Fruit fly (Drosophila melanogaster): Measurements from ENCODE around the gene erm.
A peak's percentile ranks its signal among the peaks of the same experiment; 100 is the strongest.

erm gene

DNA sequence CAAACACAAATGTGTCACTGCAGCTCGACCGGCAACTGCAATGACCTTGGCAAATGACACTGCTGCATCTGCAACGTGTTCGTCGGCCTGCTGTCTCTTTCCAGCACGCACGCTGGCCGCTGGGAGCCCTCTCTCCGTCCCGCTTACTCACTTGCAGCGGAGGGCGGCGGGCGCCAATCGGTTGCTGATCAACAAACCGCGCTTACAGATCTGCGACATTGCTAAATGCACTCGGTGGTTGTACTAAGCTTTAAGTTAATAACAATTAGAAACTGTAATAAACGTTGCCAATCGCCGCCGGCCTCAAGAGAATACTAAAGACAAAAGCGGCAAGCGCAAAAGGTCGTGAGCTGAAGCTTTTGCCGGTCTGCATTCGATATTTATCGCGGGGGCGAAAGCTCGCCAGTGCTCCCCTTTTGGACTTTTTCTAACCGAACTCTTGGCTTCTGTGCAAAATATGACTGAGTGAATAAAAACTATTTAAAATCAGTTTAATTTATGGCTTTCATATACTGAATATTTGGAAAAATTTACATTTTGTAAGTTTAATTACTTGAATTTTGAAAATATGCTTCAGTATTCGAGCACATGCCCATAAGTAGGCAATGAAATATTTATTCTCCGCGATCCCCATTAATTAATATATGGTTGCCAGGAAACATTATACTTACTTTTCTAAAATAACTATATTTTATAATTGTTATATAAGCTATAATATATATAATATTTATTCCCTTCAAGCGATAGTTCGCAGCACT is 17.5 kb upstream of the erm start, which contains the start of gene Got2:
Gene Got2, minus strand, starts transcription at position 325 of the 758 bp plus-strand sequence.
- TF ChIP-seq CG8478 (optimal IDR thresholded peaks at IDR 0.05) (no peak), CTCF (optimal IDR thresholded peaks at IDR 0.05) (no peak)

DNA sequence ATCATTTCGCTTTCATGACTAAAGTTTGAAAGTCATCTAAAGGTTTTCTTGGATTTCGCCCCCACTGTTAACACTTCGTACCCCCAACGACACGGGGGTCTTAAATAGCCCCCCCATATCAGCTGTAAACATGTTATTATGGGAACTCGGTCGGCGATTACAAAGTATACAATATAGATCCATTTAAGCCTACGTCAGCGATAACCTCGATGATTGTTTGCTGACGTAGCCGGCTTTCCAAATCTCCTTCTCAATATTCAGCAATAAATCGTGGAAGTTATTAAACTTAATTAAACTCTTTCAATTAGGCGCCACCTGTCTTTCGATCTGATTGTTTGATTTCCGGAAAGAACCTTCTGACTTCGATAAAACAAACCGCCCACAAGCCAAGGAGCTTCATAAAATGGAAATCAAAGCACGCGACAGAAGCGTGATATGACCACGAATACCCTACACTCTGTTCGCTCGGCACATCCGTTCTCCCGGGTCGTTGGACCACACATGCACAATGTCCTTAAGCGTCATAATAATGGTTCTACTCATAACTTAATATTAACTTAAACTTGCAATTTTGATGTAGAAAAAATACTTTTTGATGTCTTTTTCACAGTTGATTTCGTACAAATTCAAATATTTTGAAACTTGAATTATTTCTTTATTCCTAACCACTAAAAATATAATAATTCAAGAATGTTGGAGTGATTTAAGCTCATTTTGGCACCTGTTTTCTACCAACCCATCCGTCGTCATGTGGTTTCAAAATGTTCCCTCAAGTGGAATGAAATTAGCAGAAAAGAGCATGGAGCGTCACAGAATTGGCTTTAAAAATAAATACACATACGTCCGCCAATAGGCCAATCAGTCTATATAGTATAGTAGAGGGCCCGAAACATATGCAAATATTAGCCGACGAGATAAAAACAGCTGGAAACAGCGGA is 16.4 kb upstream of the erm start:
- no peak for TF ChIP-seq CTCF (optimal IDR thresholded peaks at IDR 0.05)
- TF ChIP-seq CG8478 (optimal IDR thresholded peaks at IDR 0.05) = no peak

DNA sequence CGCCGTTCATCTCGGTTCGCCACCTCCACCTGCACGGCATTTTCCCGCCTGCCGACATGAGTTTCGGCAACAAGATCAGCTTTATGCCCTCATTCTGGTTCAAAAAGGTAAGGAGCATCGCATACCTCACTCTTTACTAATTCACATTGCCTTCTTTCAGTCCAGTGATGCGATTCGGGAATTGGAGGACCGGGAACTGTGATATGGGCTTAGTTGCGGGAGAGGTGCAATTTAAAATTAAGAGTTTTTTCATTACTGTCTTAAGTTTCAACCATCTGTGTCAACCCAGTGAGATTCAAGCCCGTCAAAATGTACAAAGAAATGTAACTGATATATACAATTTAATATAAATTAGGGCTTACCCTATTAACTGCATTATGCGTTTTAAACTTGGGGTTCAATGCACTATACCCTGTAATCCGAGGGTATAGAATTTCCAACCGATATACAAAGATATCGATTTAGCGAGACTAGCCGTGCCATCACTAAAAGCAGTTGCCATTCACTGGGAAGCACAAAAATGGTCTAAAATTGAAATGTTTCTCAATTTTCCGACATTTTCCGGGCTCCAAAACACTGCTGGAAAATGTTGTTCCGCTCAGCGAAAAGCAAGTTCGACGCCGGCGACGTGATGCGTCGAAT is 11.7 kb upstream of the erm start, which contains the start of gene CG7289:
Gene CG7289, plus strand, starts transcription at position 492 of the 642 bp plus-strand sequence.
- TF ChIP-seq CG8478 (optimal IDR thresholded peaks at IDR 0.05) (no peak), CTCF (optimal IDR thresholded peaks at IDR 0.05) (no peak)

DNA sequence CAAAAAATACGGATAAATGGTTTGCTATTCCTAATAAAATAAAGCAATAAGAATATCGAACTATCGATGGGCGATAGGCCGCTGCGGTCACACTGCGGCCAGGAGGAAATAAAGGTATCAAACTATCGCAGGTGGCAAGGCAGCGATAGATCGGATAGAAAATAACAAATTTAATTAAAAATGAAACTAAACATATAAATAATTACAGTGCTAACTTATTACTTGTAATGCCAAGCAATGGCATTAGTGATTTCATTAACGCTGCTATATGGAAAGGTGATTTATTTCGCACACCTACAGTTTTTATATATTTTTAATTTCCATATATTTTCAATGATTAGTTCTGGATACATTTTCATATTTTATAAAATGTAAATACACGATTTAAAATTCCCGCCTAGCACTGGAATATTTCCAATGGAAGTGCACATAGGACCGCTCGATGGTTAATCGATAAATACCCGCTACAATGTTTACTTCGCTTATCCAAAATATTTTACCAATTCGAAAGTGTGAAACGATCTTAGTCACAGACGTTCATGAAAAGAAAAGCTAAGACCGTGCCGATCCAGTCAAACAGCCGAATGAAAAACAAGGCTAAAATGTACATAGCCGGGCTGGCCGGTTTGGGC is 10.7 kb upstream of the erm start, which contains the start of the genes CG15356 and CG15362:
Gene CG15356, minus strand, starts transcription at position 48 of the 632 bp plus-strand sequence.
Gene CG15362, plus strand, starts transcription at position 469 of the 632 bp plus-strand sequence.
- no peak for TF ChIP-seq CTCF (optimal IDR thresholded peaks at IDR 0.05)
- TF ChIP-seq CG8478 (optimal IDR thresholded peaks at IDR 0.05) = no peak

DNA sequence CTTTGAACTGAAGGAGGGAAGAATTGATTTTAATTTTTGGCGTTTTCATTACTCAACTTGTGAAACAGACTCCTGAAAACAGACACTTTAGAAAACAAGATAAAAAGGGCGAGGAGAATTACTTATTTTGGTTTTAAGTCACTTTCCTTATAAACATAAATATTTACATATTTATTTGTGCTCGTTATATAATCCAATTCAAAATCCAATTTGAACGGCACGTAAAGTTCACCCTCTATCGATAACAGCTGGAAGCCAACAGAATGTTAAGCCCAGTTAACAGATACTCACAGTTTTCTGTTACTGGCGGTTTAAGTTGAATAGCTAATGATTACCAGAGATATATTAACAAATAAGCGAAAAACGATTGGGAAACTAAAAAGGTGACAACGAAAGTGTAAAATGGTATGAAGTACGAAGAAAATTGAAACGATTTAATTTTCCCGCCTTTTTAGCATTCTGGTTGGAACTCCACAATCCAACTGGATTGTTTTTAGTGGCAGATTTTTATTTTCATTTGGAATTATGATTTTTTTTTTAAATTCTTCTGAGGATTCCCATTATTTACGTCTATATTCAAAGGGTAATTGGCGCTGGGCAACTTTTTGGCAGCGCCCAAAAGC is 9.1 kb upstream of the erm start:
- TF ChIP-seq CG8478 (optimal IDR thresholded peaks at IDR 0.05) (no peak), CTCF (optimal IDR thresholded peaks at IDR 0.05) (no peak)

DNA sequence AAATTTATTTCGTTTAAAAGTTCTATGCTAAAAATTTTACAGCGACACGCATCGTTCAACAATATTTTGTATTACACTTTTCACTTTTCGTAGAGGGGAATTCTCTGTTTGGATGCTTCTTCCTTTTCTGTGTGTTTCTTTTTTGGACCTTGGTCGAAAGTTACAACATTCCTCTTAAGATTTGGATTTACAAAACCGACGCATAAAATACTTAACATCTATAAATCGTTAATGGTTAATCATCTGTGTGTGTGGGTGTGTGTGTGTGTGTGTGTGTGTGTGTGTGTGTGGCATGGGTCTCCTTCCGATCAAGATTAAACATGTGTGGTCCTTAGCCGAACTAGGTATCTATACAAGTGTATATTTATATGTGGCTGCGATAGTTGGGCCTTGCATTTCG is 5.3 kb upstream of the erm start:
- TF ChIP-seq CTCF (optimal IDR thresholded peaks at IDR 0.05) = no peak
- no peak for TF ChIP-seq CG8478 (optimal IDR thresholded peaks at IDR 0.05)

DNA sequence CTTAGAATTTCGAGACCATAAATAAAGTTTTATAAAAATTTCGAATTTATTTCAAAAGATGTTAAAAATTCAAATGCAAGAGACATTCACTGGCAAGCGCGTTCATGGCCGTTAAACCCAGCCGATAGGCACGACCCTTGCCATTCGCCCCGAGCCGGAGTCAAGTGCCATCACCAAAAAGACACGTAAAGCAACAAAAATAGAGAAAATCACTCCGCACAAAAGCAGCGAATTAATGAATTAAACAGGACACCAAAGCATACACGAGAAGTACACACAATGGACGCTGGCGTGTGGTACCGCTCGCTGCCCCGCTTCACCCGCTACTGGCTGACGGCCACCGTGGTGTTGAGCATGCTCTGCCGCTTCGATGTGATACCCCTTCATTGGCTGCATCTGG is 3.8 kb upstream of the erm start, which contains the start of gene Der-1:
Gene Der-1, plus strand, starts transcription at position 1 of the 400 bp plus-strand sequence.
- TF ChIP-seq CTCF (optimal IDR thresholded peaks at IDR 0.05) (peak; percentile 20 to 25), CG8478 (optimal IDR thresholded peaks at IDR 0.05) (no peak)

DNA sequence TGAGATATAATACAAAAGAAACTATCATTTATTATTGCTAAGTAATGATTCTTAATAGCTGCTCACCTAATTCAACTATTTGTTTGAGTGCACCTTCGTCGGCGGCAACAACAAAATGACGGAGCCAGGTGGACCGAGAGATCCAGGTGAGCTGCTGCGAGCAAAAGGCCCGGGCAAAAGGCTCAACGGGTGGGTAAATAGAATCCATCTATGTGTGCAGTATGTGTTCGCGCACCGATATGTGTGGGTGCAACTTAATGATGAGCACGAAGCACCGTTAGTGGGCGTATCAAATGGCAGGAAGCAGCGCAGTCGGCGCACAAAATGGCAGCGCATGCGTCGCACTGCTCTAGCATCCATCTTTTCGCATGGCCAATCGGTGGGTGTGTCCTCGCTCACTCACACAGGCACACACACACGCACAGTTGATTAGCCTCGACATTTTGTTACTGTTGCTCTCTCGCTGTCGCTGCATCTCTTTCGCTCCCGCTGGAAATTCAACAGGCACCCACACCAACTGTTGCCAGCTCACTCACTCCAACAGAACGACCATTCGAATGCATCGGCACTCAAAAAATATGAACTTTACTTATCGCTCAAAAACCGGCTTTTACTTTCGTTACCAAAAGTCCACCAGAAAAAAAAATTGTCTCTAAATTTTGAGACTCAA is 2.4 kb upstream of the erm start:
- peak; percentile 27 to 49 for TF ChIP-seq CTCF (optimal IDR thresholded peaks at IDR 0.05)
- TF ChIP-seq CG8478 (optimal IDR thresholded peaks at IDR 0.05) = peak; percentile 49

DNA sequence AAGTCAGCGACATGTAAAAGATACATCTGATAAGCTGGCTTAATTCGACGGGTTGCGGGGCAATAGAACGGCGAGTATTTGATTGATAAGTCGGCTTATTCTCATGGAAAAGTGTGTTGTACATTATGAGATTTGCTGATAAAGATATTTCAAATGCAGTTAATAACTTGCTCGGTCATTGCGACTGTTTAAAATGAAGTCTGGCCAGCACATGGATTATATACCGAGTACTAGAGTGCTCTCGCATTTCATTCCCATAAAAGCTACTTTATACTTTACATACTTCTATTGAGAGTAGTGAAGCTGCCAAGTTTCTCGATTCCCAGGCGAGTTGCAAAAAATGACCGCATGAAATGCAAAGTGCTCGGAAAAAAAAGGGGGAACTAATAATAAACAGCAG is 2.3 kb downstream of the erm start:
- TF ChIP-seq CG8478 (optimal IDR thresholded peaks at IDR 0.05) = no peak
- no peak for TF ChIP-seq CTCF (optimal IDR thresholded peaks at IDR 0.05)

DNA sequence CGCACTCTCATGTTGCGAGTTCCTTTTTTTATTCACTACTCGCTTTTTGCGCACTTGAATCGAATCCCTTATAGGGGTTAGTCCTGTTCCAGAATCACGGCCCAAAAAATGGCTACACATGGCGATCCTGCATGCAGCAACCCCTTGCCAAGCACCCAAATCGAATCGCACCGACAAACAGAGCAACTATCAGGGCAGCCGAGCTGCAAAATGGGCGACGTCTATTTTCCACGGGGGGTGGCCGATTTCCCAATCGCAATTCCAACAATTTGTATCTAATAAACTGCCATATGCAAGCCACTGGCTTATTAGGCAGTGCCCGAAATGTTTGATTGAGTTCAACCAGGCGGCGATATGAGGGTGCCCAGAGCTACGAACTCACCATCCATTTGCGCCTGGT is 2.9 kb downstream of the erm start:
- TF ChIP-seq CTCF (optimal IDR thresholded peaks at IDR 0.05) (no peak), CG8478 (optimal IDR thresholded peaks at IDR 0.05) (no peak)

DNA sequence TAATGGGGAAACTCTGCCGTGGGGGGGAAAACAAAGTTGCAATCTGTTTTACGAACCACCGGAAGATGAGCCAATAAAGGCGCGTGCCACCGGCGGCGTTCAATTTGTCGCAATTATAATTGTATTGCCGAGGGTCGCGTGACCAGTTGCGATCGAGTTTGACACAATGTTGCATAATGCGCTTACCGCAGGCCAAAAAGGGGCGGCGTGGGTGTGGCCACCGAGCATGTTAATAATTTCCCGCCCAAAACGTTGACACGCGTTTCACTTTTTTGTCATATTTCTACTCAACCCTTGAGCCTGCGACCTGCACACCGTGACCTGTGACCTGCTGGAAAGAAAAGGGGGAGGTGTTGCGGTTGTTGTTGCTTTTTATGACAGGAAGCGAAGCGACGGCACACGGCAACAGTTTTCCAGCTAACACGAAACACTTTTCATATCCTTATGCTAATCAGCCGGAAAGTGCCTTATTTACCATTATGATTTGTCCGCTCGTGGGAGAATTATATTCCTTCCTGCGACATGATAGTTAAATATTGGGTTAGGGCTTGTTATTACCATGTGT is 8.1 kb downstream of the erm start:
- TF ChIP-seq CTCF (optimal IDR thresholded peaks at IDR 0.05) (no peak), CG8478 (optimal IDR thresholded peaks at IDR 0.05) (no peak)

DNA sequence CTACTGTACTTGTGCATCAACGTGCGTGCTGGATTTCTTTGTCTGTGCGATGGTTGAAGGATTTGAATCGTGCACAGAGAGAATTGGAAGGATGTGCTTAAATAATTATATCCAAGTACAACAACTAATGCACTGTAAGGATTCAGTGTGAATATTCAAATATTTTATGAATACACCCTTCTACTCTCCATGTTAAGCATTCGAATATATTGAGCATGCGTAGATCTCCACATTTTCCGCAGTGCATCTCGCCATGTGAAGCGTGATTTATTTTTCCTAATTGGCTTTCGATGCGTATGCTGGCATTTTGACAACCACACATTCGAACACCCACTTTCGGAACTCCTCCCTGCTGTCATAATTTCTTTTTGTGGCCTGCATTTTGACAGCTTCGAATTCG is 10.1 kb downstream of the erm start:
- TF ChIP-seq CTCF (optimal IDR thresholded peaks at IDR 0.05) = no peak
- TF ChIP-seq CG8478 (optimal IDR thresholded peaks at IDR 0.05) = no peak

DNA sequence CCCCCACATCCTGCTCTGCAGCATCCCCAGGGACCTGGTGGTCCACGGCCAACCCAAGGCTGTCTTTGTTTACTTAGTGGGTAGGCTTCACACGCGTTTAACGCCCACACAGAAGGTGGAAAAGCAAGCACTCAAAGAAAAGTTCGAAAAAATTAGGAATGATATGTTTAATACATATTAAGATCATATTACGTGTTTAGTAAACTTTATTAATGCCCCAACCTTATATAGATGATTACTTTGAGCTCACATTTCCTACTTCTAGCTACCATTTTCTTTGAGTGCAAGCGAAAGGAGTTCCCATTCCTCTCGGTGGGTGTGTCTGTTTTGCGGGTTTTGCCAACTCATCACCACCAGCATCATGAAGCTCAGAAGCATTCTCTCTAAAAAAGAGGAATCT is 10.7 kb downstream of the erm start:
- TF ChIP-seq CG8478 (optimal IDR thresholded peaks at IDR 0.05) = no peak
- TF ChIP-seq CTCF (optimal IDR thresholded peaks at IDR 0.05) = no peak
